Fruit fly (Drosophila melanogaster) ovary, adult (tissue): Measurements from ENCODE around the gene wcy.

ENCODE experiments used
- CG17801 ChIP-seq: fragments of 200-800 bp; optimal IDR thresholded peaks from 2 replicates; lab custom pipeline; 2019; ENCODE audit warnings: missing biosample characterization, mild to moderate bottlenecking, missing genetic modification characterization, moderate library complexity; ENCODE audit not compliant: partially characterized antibody

The wcy gene

DNA sequence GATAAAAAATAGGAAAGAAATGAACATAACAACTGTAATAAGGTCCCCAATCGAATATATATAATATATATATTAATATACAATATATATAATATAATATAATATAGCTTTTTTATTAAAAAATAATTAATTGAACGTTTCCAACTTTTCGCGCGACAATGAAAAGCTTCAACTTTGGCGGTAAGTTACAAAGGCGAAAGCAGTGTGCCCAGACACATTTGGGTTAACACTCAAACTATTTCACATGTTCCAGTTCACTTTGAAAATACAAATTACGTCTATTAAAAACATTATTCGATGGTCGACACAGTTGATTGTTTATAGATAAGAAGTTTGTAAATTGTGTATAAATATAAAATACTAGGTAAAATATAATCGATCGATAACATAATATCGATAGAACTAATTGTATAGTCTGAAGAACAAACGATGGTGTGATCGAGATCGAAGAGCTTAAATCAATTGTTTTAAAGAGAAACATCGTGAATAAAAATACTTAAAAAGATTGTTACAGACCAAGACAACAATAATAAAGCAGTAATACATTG is 28.5 kb upstream of the wcy start:
- no peak for TF ChIP-seq CG17801 (GFP tag; lab: Kevin White, UChicago)

DNA sequence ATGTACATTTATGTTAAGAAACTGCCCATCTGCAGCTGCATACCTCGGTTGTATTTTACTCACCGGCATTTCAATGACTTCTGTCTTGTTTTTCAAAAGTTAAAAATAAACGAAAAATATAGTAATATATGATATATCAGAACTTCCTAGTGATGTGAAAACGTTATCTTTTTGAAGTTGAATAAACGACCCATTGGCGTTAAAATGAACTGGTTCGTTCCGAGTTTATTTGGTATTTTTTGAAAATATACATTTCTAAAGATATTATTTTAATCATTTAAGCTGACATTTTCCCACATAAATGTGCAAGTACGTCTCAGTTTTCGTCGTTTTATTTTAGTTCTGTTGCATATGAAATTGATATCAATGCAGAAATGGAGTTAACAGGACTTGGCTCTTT is 28.0 kb upstream of the wcy start, which contains the start of gene Arpc3B:
TSS of gene Arpc3B (minus strand) at position 146 of the 400 bp plus-strand sequence.
- TF ChIP-seq CG17801 (GFP tag; lab: Kevin White, UChicago): no peak

DNA sequence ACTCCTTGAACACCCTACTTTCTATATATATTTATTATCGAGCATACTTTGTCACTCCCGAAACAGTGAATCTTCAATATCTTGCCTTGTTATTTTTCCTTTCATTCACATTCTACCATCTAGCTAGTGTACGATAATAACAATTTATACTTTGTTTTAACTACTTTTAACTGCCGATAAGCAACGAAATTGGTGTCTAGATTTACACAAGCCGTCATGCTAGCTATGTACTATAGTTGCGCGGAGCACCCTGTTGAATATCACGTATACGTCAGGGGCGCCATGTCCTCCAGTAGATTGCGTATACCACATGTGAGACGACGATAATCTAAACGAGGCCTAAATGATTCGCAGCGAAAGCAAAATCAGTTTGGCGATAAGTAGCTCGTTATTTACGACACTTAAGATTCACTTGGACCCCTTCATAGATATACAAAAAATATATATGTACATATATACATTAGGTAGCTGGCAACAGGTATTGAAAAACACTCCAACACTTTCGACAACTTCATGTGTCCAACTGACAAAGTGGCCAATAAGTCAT is 16.3 kb upstream of the wcy start:
- TF ChIP-seq CG17801 (GFP tag; lab: Kevin White, UChicago): no peak

DNA sequence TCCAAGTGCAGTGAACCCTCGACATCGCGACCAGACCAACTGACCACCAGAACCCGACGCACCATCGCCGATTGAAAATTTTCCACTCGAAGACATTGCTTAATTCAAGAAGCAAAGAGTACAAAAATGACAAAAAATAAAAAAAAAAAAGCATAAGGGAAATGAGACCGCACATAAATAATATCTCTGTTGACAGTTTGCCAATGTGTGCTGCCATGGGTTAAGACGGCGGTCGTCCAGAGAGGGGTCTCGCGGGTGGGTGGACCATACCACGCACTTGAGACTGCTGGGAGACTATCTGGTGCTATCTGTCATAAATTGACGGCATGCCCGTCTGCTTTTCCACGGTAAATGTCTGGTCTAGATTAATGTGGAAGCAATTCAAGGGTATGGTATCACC is 15.7 kb upstream of the wcy start:
- TF ChIP-seq CG17801 (GFP tag; lab: Kevin White, UChicago): no peak

DNA sequence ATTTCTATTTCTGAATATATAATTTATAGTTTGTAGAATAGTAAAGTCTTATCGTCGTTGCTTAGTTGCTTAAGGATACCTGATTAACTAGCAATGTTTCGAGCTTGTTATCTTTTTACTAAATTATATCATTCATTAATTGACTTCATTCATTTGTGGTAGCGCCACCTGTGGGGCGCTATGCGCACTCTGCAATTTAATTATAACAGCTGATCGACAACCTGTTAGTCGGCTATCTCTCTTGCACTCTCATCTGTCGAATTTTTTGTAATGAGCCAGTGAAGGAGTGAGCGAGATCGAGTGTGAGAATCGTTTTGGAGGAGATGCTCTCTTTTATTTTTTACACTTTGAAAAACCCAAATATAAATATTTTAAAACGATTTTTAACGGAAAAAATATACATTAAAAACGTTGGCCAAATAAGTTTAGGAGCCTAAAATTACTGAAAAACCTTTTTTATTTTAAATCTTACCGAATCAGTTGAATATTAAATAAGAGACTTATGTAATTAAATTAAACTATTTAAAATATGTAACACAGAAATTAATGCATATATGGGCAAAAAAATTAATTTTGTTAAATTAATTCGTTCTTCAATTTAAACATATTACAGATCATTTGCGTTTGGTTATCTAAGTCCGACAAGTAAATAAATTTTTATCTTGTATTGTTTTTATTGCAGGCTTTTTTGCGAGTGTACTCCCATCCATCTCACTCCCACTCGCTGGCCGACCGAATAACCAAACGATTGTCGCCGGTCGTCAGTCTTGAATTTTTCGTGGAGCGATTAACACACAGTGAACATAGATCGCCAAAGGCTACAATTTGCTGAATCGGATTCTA is 13.6 kb upstream of the wcy start, which contains the start of the genes CG16700 and CG4991:
TSS of gene CG16700 (plus strand) at position 793 of the 843 bp plus-strand sequence.
TSS of gene CG4991 (plus strand) at position 793 of the 843 bp plus-strand sequence.
- peak; percentile 45 for TF ChIP-seq CG17801 (GFP tag; lab: Kevin White, UChicago)

DNA sequence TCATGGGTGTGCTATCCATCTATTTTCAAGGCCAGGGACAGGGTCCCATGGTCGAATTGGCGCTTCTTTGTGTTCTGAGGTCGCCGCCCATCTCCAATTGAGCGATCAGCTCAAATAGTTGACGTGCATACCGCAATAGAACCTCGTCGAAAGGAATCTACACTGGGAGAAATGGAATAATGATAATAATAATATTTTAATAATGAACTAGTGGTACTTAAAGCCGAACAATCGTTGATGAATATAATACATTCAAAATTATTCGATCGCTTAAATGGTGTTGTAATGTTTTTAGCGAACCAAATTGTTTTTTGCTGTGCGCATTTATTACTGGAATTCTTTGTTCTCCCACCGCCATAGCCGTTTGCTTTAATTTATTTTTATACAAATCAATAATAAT is 12.9 kb upstream of the wcy start:
- no peak for TF ChIP-seq CG17801 (GFP tag; lab: Kevin White, UChicago)

DNA sequence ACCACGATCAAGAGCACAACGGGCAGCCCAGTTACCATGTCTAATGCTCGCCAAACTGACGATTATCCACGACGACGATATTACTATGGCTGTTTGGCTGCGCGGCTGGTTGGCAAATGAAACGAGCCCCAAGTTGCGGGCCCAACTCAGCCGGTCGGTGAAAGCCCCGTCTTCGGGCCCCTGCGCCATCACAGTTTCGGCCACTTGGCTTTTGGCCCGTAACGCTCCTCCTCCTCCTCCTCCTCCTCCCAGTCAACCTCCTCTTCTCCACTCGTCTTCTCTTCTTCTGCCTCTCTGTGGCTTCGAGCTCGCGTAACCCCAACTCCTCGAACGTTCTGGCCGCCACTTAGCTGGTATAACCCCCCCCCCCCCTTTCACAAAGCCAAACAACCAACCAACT is 9.9 kb upstream of the wcy start, which contains the start of gene CG8945:
TSS of gene CG8945 (minus strand) at position 101 of the 400 bp plus-strand sequence.
- no peak for TF ChIP-seq CG17801 (GFP tag; lab: Kevin White, UChicago)

DNA sequence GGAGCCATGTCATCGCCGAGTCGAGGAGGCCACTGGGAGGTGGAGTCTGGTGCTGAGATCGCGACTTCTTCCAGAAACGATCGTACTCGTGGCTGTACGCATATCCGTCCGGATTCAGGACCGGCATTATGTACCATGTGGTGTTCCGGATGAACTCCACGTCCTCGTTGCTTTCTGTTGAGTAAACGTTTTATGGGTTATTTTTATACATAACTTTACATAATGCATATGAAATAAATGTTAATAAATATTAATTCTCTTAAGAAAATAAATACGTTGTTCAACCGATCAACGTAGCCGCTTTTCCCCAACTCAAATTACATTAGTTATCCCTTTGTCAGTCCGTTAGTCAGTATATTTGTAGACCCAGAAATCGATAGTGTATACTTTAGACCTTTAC is 3.5 kb upstream of the wcy start, which contains the start of gene CG4955:
TSS of gene CG4955 (plus strand) at position 301 of the 400 bp plus-strand sequence.
- TF ChIP-seq CG17801 (GFP tag; lab: Kevin White, UChicago): no peak

DNA sequence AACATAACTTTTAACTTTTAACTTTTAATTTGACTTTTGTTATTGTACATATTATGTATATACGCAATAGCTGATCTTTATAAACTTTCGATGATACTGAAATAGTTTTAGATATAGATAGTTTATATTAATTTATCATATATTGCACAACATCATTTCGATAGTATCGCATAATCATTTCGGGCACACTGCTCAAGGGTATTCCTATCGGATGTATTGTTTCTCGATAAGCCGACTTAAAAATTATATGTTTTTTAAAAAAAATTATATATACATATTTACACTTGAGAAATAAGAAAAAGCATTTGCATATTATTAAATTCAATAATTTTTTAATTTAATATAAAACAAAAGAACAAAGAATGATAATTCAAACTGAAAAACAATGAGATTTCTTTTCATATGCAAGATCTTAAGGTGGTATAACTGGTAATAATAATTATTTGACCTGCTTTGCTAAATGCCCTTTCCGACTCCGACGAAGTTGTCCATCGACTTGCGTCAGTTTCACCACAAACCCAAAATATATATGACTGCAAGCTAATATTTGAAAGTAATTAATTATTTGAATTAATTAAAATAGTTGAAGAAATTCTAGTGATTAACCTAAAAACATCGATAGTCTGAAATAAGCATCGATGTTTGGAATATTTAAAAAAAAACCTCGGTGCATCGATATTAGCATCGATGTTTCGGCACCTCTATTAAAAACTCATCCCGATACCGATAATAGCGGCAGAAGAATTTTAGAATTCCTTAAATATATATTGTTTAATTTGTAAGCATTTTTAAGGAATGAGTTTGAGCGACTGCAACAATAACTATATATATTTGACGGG is 661 bp upstream of the wcy start, which contains the start of gene CG4949:
TSS of gene CG4949 (plus strand) at position 698 of the 839 bp plus-strand sequence.
- TF ChIP-seq CG17801 (GFP tag; lab: Kevin White, UChicago): no peak

DNA sequence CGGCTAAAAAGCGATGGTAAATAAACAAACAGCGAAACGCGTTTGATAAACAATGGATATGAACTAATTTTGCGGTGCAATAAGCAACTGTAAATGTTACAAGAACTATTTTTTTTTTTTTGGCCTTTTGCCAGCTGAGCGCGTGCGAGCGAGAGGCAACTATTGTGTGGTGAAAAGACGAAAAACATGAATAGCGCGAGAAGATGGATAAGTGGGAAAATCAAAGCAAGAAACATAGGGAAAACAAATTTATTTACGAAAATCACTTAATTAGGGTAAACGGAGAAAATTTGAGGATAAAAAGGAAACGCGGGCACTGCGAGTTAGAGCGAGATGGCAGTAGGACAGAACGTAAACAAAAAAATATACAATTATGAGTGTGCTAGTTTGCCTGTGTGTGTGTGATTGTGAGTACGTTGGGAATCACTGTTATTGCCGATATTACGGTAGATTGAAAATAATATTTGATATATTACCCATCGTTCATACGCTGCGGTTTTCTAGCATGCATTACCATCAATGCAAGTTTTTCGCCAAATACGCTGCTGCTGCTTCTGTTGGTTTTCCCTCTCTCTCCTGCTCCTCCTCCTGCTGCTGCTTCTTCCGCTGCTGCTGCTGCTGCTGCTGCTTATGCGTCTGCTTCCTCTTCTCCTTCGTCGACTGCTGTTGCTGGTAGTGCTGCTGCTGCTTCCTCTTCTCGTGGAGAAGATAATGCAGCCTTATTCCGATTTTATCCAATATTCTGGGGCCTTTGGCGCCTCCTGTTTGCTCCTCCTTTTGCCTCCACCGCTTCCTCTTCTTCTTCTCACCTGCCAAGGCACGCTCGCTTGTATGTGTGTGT is 1.0 kb downstream of the wcy start:
- TF ChIP-seq CG17801 (GFP tag; lab: Kevin White, UChicago): no peak

DNA sequence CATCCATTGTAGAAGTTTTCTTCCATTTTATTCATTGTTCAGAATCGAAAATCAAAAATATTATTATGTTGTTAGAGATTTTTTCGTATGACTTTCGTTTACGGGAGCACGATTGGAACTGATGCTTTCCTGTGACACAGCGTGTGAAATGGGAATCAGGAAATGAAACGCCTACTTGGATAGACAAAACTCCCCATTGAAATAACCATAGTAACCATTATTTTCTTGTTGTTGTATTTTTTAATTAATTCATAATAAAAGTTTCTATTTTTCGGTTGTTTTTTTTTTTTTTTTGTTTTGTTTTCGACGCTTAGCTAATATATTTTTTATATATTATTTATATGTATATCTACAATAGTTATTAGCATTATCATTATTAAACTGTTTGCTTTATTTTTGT is 9.3 kb downstream of the wcy start, which contains the start of gene CG43077:
TSS of gene CG43077 (minus strand) at position 101 of the 400 bp plus-strand sequence.
- TF ChIP-seq CG17801 (GFP tag; lab: Kevin White, UChicago): no peak

DNA sequence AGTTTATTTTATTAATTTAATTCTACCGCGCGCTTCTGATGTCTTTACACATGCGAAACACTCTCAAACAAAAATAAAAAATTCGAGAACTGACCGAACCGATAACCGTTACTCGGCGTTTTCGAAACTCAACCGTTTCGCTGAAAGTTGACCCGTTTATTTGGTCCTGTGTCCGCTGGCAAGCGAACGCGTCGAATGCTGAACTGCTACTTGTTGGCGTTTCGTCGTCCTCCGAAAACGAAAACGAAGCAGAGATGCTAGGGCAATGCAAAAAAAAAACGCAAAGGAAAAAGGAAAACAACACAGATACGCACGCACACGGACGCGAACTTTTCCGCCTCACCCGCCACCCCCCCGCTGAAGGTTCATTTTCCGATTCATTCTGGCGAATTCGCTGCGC is 11.1 kb downstream of the wcy start, which contains the start of gene CG45002:
TSS of gene CG45002 (minus strand) at position 101 of the 400 bp plus-strand sequence.
- TF ChIP-seq CG17801 (GFP tag; lab: Kevin White, UChicago): no peak
